Worm (Caenorhabditis elegans) whole organism, L2 larva: ENCODE data around the gene mtcu-2.
A peak's percentile ranks its signal among the peaks of the same experiment; 100 is the strongest.

Source experiments
- F13H6.1 ChIP-seq: sonication (generic microtip); optimal IDR thresholded peaks from 2 replicates; lab custom pipeline; 2016; ENCODE audit warnings: missing genetic modification characterization, missing compliant biosample characterization
- ama-1 ChIP-seq: fragments of 150-350 bp; optimal IDR thresholded peaks from 2 replicates; lab custom pipeline; 2018; ENCODE audit warnings: inconsistent platforms
- elt-1 ChIP-seq: fragments of 150-350 bp; optimal IDR thresholded peaks from 2 replicates; lab custom pipeline; 2014; ENCODE audit warnings: missing biosample characterization, missing genetic modification characterization
- fos-1 ChIP-seq: fragments of 150-350 bp; optimal IDR thresholded peaks from 2 replicates; lab custom pipeline; 2014; ENCODE audit warnings: missing biosample characterization, missing genetic modification characterization
- lin-13 ChIP-seq: fragments of 150-350 bp; optimal IDR thresholded peaks from 2 replicates; lab custom pipeline; 2014; ENCODE audit warnings: missing biosample characterization, missing genetic modification reagents, missing genetic modification characterization
- lin-39 ChIP-seq: fragments of 150-350 bp; optimal IDR thresholded peaks from 2 replicates; lab custom pipeline; 2014; ENCODE audit warnings: missing biosample characterization, missing genetic modification reagents, missing genetic modification characterization
- nhr-23 ChIP-seq: fragments of 150-350 bp; optimal IDR thresholded peaks from 2 replicates; lab custom pipeline; 2014; ENCODE audit warnings: missing biosample characterization, missing genetic modification reagents, missing genetic modification characterization
- nhr-77 ChIP-seq: fragments of 150-350 bp; optimal IDR thresholded peaks from 2 replicates; lab custom pipeline; 2014; ENCODE audit warnings: missing biosample characterization, missing genetic modification characterization
- unc-39 ChIP-seq: fragments of 150-350 bp; optimal IDR thresholded peaks from 2 replicates; lab custom pipeline; 2014; ENCODE audit warnings: missing biosample characterization, missing genetic modification characterization
- unc-55 ChIP-seq: fragments of 150-350 bp; sonication (generic microtip); optimal IDR thresholded peaks from 3 replicates; lab custom pipeline; 2014; ENCODE audit warnings: missing biosample characterization, missing genetic modification reagents, missing genetic modification characterization
- zag-1 ChIP-seq: fragments of 150-350 bp; optimal IDR thresholded peaks from 2 replicates; lab custom pipeline; 2014; ENCODE audit warnings: missing biosample characterization, missing genetic modification characterization
- ztf-11 ChIP-seq: sonication (generic microtip); optimal IDR thresholded peaks from 2 replicates; lab custom pipeline; 2017; ENCODE audit warnings: missing biosample characterization, missing genetic modification characterization
- ztf-4 ChIP-seq: fragments of 150-350 bp; optimal IDR thresholded peaks from 2 replicates; lab custom pipeline; 2014; ENCODE audit warnings: missing biosample characterization, missing genetic modification characterization

- TF ChIP-seq elt-1 (no peak), ama-1 (no peak), F13H6.1 (peak; percentile 23), nhr-23 (tag; lab: Kevin White, UChicago) (no peak), unc-39 (tag; lab: Kevin White, UChicago) (no peak), ztf-11 (tag; lab: Kevin White, UChicago) (no peak), fos-1 (tag; lab: Kevin White, UChicago) (no peak), lin-39 (tag; lab: Kevin White, UChicago) (no peak), ztf-4 (no peak), zag-1 (tag; lab: Kevin White, UChicago) (no peak), lin-13 (GFP tag; lab: Kevin White, UChicago) (no peak), nhr-77 (tag; lab: Kevin White, UChicago) (no peak), unc-55 (GFP tag; lab: Kevin White, UChicago) (no peak)
Measured at ce11 chrII:10012490-10012889, 20.5 kb downstream of the mtcu-2 start.
